Worm (Caenorhabditis elegans) whole organism, L3 larva: ENCODE results near the gene B0554.7.

ENCODE experiments used
- R02D3.7 ChIP-seq: fragments of 150-350 bp; optimal IDR thresholded peaks from 2 replicates; lab custom pipeline; 2014; ENCODE audit warnings: missing biosample characterization, missing genetic modification characterization
- aly-2 ChIP-seq: fragments of 150-350 bp; optimal IDR thresholded peaks from 2 replicates; lab custom pipeline; 2014; ENCODE audit warnings: missing biosample characterization, missing genetic modification characterization
- egl-27 ChIP-seq: sonication (generic microtip); optimal IDR thresholded peaks from 4 replicates; lab custom pipeline; 2017; ENCODE audit warnings: missing biosample characterization, missing genetic modification reagents, missing genetic modification characterization
- elt-2 ChIP-seq: sonication (generic microtip); optimal IDR thresholded peaks from 2 replicates; lab custom pipeline; 2016; ENCODE audit warnings: missing genetic modification reagents, mild to moderate bottlenecking, missing genetic modification characterization, missing compliant biosample characterization
- fos-1 ChIP-seq: fragments of 150-350 bp; optimal IDR thresholded peaks from 2 replicates; lab custom pipeline; 2014; ENCODE audit warnings: missing biosample characterization, missing genetic modification characterization
- lin-15B ChIP-seq: fragments of 150-350 bp; optimal IDR thresholded peaks from 2 replicates; lab custom pipeline; 2014; ENCODE audit warnings: missing biosample characterization, missing genetic modification characterization
- nhr-28 ChIP-seq: fragments of 150-350 bp; optimal IDR thresholded peaks from 2 replicates; lab custom pipeline; 2014; ENCODE audit warnings: missing biosample characterization, missing genetic modification characterization
- nhr-76 ChIP-seq: fragments of 150-350 bp; sonication (generic microtip); optimal IDR thresholded peaks from 5 replicates; lab custom pipeline; 2014; ENCODE audit warnings: missing biosample characterization, missing genetic modification characterization
- nhr-77 ChIP-seq: fragments of 150-350 bp; optimal IDR thresholded peaks from 2 replicates; lab custom pipeline; 2014; ENCODE audit warnings: missing biosample characterization, missing genetic modification characterization
- tbx-2 ChIP-seq: sonication (generic microtip); optimal IDR thresholded peaks from 2 replicates; lab custom pipeline; 2016; ENCODE audit warnings: mild to moderate bottlenecking, missing genetic modification characterization, missing compliant biosample characterization
- zag-1 ChIP-seq: fragments of 150-350 bp; optimal IDR thresholded peaks from 2 replicates; lab custom pipeline; 2014; ENCODE audit warnings: missing biosample characterization, missing genetic modification characterization
- ztf-11 ChIP-seq: fragments of 150-350 bp; optimal IDR thresholded peaks from 2 replicates; lab custom pipeline; 2014; ENCODE audit warnings: missing biosample characterization, missing genetic modification characterization
- ztf-4 ChIP-seq: fragments of 150-350 bp; optimal IDR thresholded peaks from 2 replicates; lab custom pipeline; 2014; ENCODE audit warnings: missing biosample characterization, missing genetic modification characterization

DNA sequence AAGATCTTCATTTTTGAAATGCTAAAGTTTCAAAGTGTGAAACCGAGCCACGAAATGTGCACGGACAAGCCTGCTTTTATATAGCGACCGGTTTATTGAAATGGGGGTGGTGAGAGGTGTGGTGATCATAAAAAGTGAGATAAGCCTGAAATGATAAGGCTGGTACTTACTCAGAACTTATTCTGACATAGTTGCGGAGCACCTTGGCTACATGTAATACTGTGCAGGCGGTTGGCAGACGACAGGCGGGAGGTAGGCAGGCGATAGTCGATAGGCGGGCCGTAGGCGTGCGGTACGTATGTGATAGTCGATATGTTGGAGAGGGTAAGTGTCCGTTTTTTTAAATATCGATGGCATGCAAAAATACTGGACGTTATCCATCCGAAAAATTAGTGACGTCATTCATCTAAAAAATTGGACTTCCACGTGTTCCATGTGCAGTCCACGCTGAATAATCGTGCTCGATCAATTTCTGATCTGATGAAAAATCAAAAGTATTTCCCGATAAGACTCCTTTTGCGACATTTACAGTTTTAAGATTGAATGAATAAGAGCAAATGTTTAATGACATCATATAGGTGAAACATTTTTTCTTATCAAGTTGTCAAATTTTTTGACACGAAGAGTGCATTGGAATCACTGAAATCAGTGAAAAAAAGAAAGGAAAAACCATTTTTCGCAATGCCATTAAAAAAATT is 23.0 kb downstream of the B0554.7 start, which contains the start of gene irg-8:
- TF ChIP-seq tbx-2 (tag; lab: Kevin White, UChicago) (no peak), nhr-76 (no peak), elt-2 (tag; lab: Kevin White, UChicago) (peak; percentile 77), zag-1 (tag; lab: Kevin White, UChicago) (no peak), nhr-28 (no peak), ztf-4 (no peak), nhr-77 (tag; lab: Kevin White, UChicago) (no peak), fos-1 (no peak), egl-27 (tag; lab: Kevin White, UChicago) (no peak), aly-2 (no peak), lin-15B (tag; lab: Kevin White, UChicago) (no peak), ztf-11 (tag; lab: Kevin White, UChicago) (no peak), R02D3.7 (tag; lab: Kevin White, UChicago) (no peak)
